Worm (Caenorhabditis elegans) whole organism, young adult: ENCODE results near the gene osta-3.

ENCODE experiments used
- B0035.1 ChIP-seq: sonication (generic microtip); optimal IDR thresholded peaks from 2 replicates; lab custom pipeline; 2016; ENCODE audit warnings: missing genetic modification characterization, mild to moderate bottlenecking, missing compliant biosample characterization, missing genotype, missing genetic modification reagents
- B0261.1 ChIP-seq: sonication (generic microtip); optimal IDR thresholded peaks from 2 replicates; lab custom pipeline; 2016; ENCODE audit warnings: mild to moderate bottlenecking, missing genetic modification characterization, moderate library complexity, missing compliant biosample characterization
- B0336.3 ChIP-seq: fragments of 200-800 bp; sonication (Bioruptor generic); IDR thresholded peaks from 2 replicates; pipeline ENCODE4 v1.3.6; 2022; ENCODE audit warnings: missing genetic modification characterization, missing compliant biosample characterization
- C06A6.2 ChIP-seq: fragments of 200-800 bp; sonication (Bioruptor generic); conservative IDR thresholded peaks from 2 replicates; pipeline ENCODE4 v1.3.6; 2022; ENCODE audit warnings: missing genetic modification characterization, missing compliant biosample characterization
- D2030.7 ChIP-seq: fragments of 200-800 bp; sonication (Bioruptor generic); IDR thresholded peaks from 2 replicates; pipeline ENCODE4 v1.3.6; 2022; ENCODE audit warnings: missing genetic modification reagents, missing genetic modification characterization, missing compliant biosample characterization
- F23B12.7 ChIP-seq: sonication (generic microtip); optimal IDR thresholded peaks from 2 replicates; lab custom pipeline; 2017; ENCODE audit warnings: missing genetic modification characterization, mild to moderate bottlenecking, missing compliant biosample characterization, antibody characterized with exemption, moderate library complexity; ENCODE audit not compliant: insufficient read depth
- F33H1.4 ChIP-seq: fragments of 200-800 bp; sonication (Bioruptor generic); IDR thresholded peaks from 2 replicates; pipeline ENCODE4 v1.3.6; 2022; ENCODE audit warnings: missing genetic modification reagents, missing genetic modification characterization, missing compliant biosample characterization
- F37B4.10 ChIP-seq: fragments of 200-800 bp; sonication (Bioruptor generic); IDR thresholded peaks from 2 replicates; pipeline ENCODE4 v1.3.6; 2022; ENCODE audit warnings: missing genetic modification characterization, missing compliant biosample characterization
- K11D2.4 ChIP-seq: fragments of 200-800 bp; sonication (Bioruptor generic); IDR thresholded peaks from 2 replicates; pipeline ENCODE4 v1.3.6; 2022; ENCODE audit warnings: missing genetic modification reagents, missing genetic modification characterization, missing compliant biosample characterization
- Y53F4B.3 ChIP-seq: fragments of 200-800 bp; sonication (Bioruptor generic); IDR thresholded peaks from 2 replicates; pipeline ENCODE4 v1.3.6; 2022; ENCODE audit warnings: missing genetic modification reagents, missing genetic modification characterization, missing compliant biosample characterization
- Y56A3A.18 ChIP-seq: fragments of 200-800 bp; sonication (Bioruptor generic); IDR thresholded peaks from 2 replicates; pipeline ENCODE4 v1.3.6; 2022; ENCODE audit warnings: missing genetic modification reagents, missing genetic modification characterization, missing compliant biosample characterization
- Y95B8A.8 ChIP-seq: fragments of 200-800 bp; sonication (Bioruptor generic); IDR thresholded peaks from 2 replicates; pipeline ENCODE4 v1.3.6; 2022; ENCODE audit warnings: missing genetic modification reagents, missing genetic modification characterization, missing compliant biosample characterization
- ZK185.1 ChIP-seq: sonication (generic microtip); optimal IDR thresholded peaks from 2 replicates; lab custom pipeline; 2016; ENCODE audit warnings: mild to moderate bottlenecking, missing genetic modification characterization, missing compliant biosample characterization; ENCODE audit not compliant: poor library complexity, severe bottlenecking
- aptf-2 ChIP-seq: fragments of 200-800 bp; sonication (Bioruptor generic); conservative IDR thresholded peaks from 2 replicates; pipeline ENCODE4 v1.3.6; 2022; ENCODE audit warnings: missing genetic modification reagents, missing genetic modification characterization, missing compliant biosample characterization
- aptf-3 ChIP-seq: fragments of 200-800 bp; sonication (Bioruptor generic); IDR thresholded peaks from 2 replicates; pipeline ENCODE4 v1.3.6; 2022; ENCODE audit warnings: missing genetic modification characterization, missing compliant biosample characterization
- atf-7 ChIP-seq: sonication (generic microtip); optimal IDR thresholded peaks from 2 replicates; lab custom pipeline; 2017; ENCODE audit warnings: mild to moderate bottlenecking, missing genetic modification characterization, missing compliant biosample characterization
- attf-5 ChIP-seq: fragments of 200-800 bp; sonication (Bioruptor generic); optimal IDR thresholded peaks from 2 replicates; lab custom pipeline; 2018; ENCODE audit warnings: mild to moderate bottlenecking, missing genetic modification characterization, missing compliant biosample characterization
- bed-2 ChIP-seq: fragments of 200-800 bp; sonication (Bioruptor generic); IDR thresholded peaks from 2 replicates; pipeline ENCODE4 v1.3.6; 2022; ENCODE audit warnings: missing genetic modification reagents, missing genetic modification characterization, missing compliant biosample characterization
- cebp-1 ChIP-seq, 2 experiments: fragments of 200-800 bp in 1 of 2; sonication (Bioruptor generic) in 1 of 2; sonication (generic microtip) in 1 of 2; IDR thresholded peaks in 1 of 2; optimal IDR thresholded peaks in 1 of 2; 2 replicates each; pipeline versions ENCODE4 v1.3.6 to Lab custom; 2017 to 2022; ENCODE audit warnings: missing compliant biosample characterization in 2 of 2, missing genetic modification characterization in 2 of 2, mild to moderate bottlenecking in 1 of 2, missing genetic modification reagents in 1 of 2, moderate library complexity in 1 of 2
- ceh-100 ChIP-seq: fragments of 200-800 bp; sonication (Bioruptor generic); IDR thresholded peaks from 2 replicates; pipeline ENCODE4 v1.3.6; 2022; ENCODE audit warnings: missing genetic modification reagents, missing genetic modification characterization, missing compliant biosample characterization
- ceh-40 ChIP-seq: fragments of 200-800 bp; sonication (Bioruptor generic); IDR thresholded peaks from 2 replicates; pipeline ENCODE4 v1.3.6; 2022; ENCODE audit warnings: missing genetic modification characterization, missing compliant biosample characterization
- ceh-58 ChIP-seq: fragments of 200-800 bp; sonication (Bioruptor generic); IDR thresholded peaks from 2 replicates; pipeline ENCODE4 v1.3.6; 2022; ENCODE audit warnings: missing genetic modification characterization, missing compliant biosample characterization
- ceh-79 ChIP-seq: sonication (generic microtip); optimal IDR thresholded peaks from 2 replicates; lab custom pipeline; 2017; ENCODE audit warnings: mild to moderate bottlenecking, missing genetic modification characterization, missing compliant biosample characterization
- die-1 ChIP-seq: sonication (generic microtip); optimal IDR thresholded peaks from 2 replicates; lab custom pipeline; 2016; ENCODE audit warnings: missing genotype, mild to moderate bottlenecking, missing genetic modification characterization, missing compliant biosample characterization
- egl-18 ChIP-seq: fragments of 200-800 bp; sonication (Bioruptor generic); IDR thresholded peaks from 2 replicates; pipeline ENCODE4 v1.3.6; 2022; ENCODE audit warnings: missing genetic modification reagents, missing genetic modification characterization, missing compliant biosample characterization
- ets-4 ChIP-seq: fragments of 200-800 bp; sonication (Bioruptor generic); optimal IDR thresholded peaks from 2 replicates; lab custom pipeline; 2018; ENCODE audit warnings: mild to moderate bottlenecking, missing genetic modification characterization, missing compliant biosample characterization
- him-1 ChIP-seq: sonication (generic microtip); optimal IDR thresholded peaks from 2 replicates; lab custom pipeline; 2016; ENCODE audit warnings: missing genotype, missing genetic modification reagents, missing genetic modification characterization, missing compliant biosample characterization
- hmg-20 ChIP-seq: fragments of 200-800 bp; sonication (Bioruptor generic); IDR thresholded peaks from 2 replicates; pipeline ENCODE4 v1.3.6; 2022; ENCODE audit warnings: missing genetic modification reagents, missing genetic modification characterization, missing compliant biosample characterization
- hsf-1 ChIP-seq: fragments of 200-800 bp; sonication (Bioruptor generic); IDR thresholded peaks from 2 replicates; pipeline ENCODE4 v1.3.6; 2022; ENCODE audit warnings: missing genetic modification reagents, missing genetic modification characterization, missing compliant biosample characterization
- let-607 ChIP-seq, 2 experiments: fragments of 200-800 bp in 1 of 2; sonication (Bioruptor generic) in 1 of 2; sonication (generic microtip) in 1 of 2; optimal IDR thresholded peaks; 2 replicates each; lab custom pipeline; 2016 to 2018; ENCODE audit warnings: mild to moderate bottlenecking in 2 of 2, missing compliant biosample characterization in 2 of 2, missing genetic modification characterization in 2 of 2, moderate library complexity in 2 of 2, missing genotype in 1 of 2
- lin-54 ChIP-seq: fragments of 200-800 bp; sonication (Bioruptor generic); optimal IDR thresholded peaks from 2 replicates; lab custom pipeline; 2018; ENCODE audit warnings: mild to moderate bottlenecking, missing genetic modification characterization, missing compliant biosample characterization
- lir-1 ChIP-seq: fragments of 200-800 bp; sonication (Bioruptor generic); conservative IDR thresholded peaks from 2 replicates; pipeline ENCODE4 v1.3.6; 2022; ENCODE audit warnings: missing genetic modification reagents, missing genetic modification characterization, missing compliant biosample characterization
- lsy-27 ChIP-seq: sonication (generic microtip); optimal IDR thresholded peaks from 2 replicates; lab custom pipeline; 2017; ENCODE audit warnings: missing genetic modification characterization, mild to moderate bottlenecking, missing compliant biosample characterization, antibody characterized with exemption, missing genotype, borderline replicate concordance; ENCODE audit not compliant: insufficient read depth
- madf-3 ChIP-seq: fragments of 200-800 bp; sonication (Bioruptor generic); IDR thresholded peaks from 2 replicates; pipeline ENCODE4 v1.3.6; 2022; ENCODE audit warnings: missing genetic modification reagents, missing genetic modification characterization, missing compliant biosample characterization
- madf-6 ChIP-seq: fragments of 200-800 bp; sonication (Bioruptor generic); IDR thresholded peaks from 2 replicates; pipeline ENCODE4 v1.3.6; 2022; ENCODE audit warnings: missing genetic modification reagents, missing genetic modification characterization, missing compliant biosample characterization
- madf-8 ChIP-seq: fragments of 200-800 bp; sonication (Bioruptor generic); conservative IDR thresholded peaks from 2 replicates; pipeline ENCODE4 v1.3.6; 2022; ENCODE audit warnings: missing genetic modification reagents, missing genetic modification characterization, missing compliant biosample characterization
- nhr-27 ChIP-seq: fragments of 200-800 bp; sonication (Bioruptor generic); optimal IDR thresholded peaks from 2 replicates; lab custom pipeline; 2018; ENCODE audit warnings: mild to moderate bottlenecking, missing genetic modification characterization, moderate library complexity, missing compliant biosample characterization
- nhr-80 ChIP-seq: sonication (generic microtip); optimal IDR thresholded peaks from 2 replicates; lab custom pipeline; 2016; ENCODE audit warnings: missing genetic modification characterization, missing compliant biosample characterization
- repo-1 ChIP-seq: sonication (generic microtip); optimal IDR thresholded peaks from 2 replicates; lab custom pipeline; 2017; ENCODE audit warnings: mild to moderate bottlenecking, missing genetic modification characterization, missing compliant biosample characterization
- sdz-38 ChIP-seq: sonication (generic microtip); optimal IDR thresholded peaks from 2 replicates; lab custom pipeline; 2016; ENCODE audit warnings: missing genotype, missing genetic modification characterization, missing compliant biosample characterization
- sptf-2 ChIP-seq: fragments of 200-800 bp; sonication (Bioruptor generic); optimal IDR thresholded peaks from 2 replicates; lab custom pipeline; 2018; ENCODE audit warnings: mild to moderate bottlenecking, missing genetic modification characterization, missing compliant biosample characterization
- tbp1 ChIP-seq: fragments of 200-800 bp; sonication (Bioruptor generic); optimal IDR thresholded peaks from 2 replicates; lab custom pipeline; 2018; ENCODE audit warnings: mild to moderate bottlenecking, missing genetic modification characterization, missing compliant biosample characterization
- tlf-1 ChIP-seq: fragments of 200-800 bp; sonication (Bioruptor generic); optimal IDR thresholded peaks from 2 replicates; lab custom pipeline; 2018; ENCODE audit warnings: mild to moderate bottlenecking, missing genetic modification characterization, missing compliant biosample characterization
- xnd-1 ChIP-seq: sonication (generic microtip); optimal IDR thresholded peaks from 2 replicates; lab custom pipeline; 2016; ENCODE audit warnings: missing genotype, missing genetic modification reagents, missing genetic modification characterization, missing compliant biosample characterization
- ztf-3 ChIP-seq: fragments of 200-800 bp; sonication (Bioruptor generic); optimal IDR thresholded peaks from 2 replicates; lab custom pipeline; 2018; ENCODE audit warnings: mild to moderate bottlenecking, missing genetic modification characterization, missing compliant biosample characterization

The osta-3 gene

DNA sequence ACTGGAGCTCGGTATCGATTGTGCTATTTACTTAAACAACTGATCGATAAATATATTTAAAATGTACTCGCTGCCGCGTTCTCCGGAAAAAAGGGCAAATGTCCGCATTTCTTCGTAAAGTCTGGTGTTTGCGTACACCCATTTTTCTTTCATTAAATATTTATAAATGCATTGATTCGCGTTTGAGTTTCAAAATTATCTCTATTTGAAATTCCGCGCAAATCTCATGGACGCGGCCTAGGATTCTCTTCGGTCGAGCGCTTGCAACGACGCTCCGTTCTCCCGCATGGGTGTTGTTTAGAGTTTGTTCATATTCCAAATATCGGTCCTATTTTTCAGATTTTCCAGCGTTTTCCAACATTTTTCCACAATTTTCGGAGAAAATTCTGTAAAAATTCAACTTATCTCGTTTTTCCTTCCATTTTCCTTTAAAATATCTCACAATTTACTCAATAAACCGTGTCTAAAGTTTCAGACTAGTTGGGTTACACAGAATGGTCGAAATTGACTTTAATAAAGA is 17.3 kb upstream of the osta-3 start, which contains the start of gene eif-3.B (continued):
- TF ChIP-seq Y95B8A.8 (GFP tag; lab: Robert Waterston, UW) (0 out of 2 replicates have a peak, but pooled peaks have one; percentile 37), lin-54 (GFP tag; lab: Kevin White, UChicago) (peak; percentile 95), B0035.1 (tag; lab: Kevin White, UChicago) (no peak), attf-5 (GFP tag; lab: Kevin White, UChicago) (peak; percentile 95), F23B12.7 (tag; lab: Kevin White, UChicago) (peak; percentile 64), B0261.1 (tag; lab: Kevin White, UChicago) (no peak), ceh-100 (peak; percentile 73), tlf-1 (GFP tag; lab: Kevin White, UChicago) (peak; percentile 35), nhr-80 (tag; lab: Kevin White, UChicago) (peak; percentile 40), madf-8 (GFP tag; lab: Robert Waterston, UW) (peak; percentile 58), bed-2 (GFP tag; lab: Robert Waterston, UW) (0 out of 2 replicates have a peak, but pooled peaks have one; percentile 29), egl-18 (GFP tag; lab: Robert Waterston, UW) (0 out of 2 replicates have a peak, but pooled peaks have one; percentile 38), aptf-2 (peak; percentile 62; the same call in 1 of the 2 replicates), cebp-1 (GFP tag; IDR thresholded peaks at IDR 0.05; lab: Robert Waterston, UW) (0 out of 2 replicates have a peak, but pooled peaks have one; percentile 44), cebp-1 (tag; optimal IDR thresholded peaks at IDR 0.05; lab: Kevin White, UChicago) (peak; percentile 82), die-1 (tag; lab: Kevin White, UChicago) (peak; percentile 1), repo-1 (tag; lab: Kevin White, UChicago) (peak; percentile 33), ceh-79 (tag; lab: Kevin White, UChicago) (no peak), ZK185.1 (tag; lab: Kevin White, UChicago) (no peak)

DNA sequence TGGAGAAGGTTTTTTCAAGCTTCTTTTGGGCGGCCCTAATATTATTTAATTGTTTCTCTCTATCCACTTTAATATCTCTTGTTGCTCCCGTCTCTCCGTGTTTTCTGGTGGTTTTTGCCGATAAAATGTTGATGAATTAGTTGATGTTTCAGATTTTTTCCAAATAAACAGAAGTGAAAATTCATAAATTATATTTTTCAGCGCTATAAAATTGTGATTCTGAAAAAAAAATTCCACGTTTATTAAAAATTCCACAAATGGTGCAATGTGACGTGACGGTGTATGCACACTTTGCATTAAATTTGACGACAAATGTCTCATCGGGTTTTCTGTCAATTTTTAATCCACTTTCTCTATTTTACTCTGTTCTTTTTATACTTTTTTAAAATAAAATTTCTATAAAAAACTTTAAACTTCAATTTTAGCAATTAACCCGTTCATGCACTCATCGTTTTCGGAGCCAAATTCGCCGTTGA is 14.2 kb upstream of the osta-3 start, which contains the start of gene tbc-20:
Gene tbc-20, plus strand, starts transcription at position 426 of the 476 bp plus-strand sequence.
- TF ChIP-seq ets-4 (GFP tag; lab: Kevin White, UChicago) (no peak), sptf-2 (GFP tag; lab: Kevin White, UChicago) (no peak), nhr-80 (tag; lab: Kevin White, UChicago) (no peak), hmg-20 (no peak), attf-5 (GFP tag; lab: Kevin White, UChicago) (no peak), K11D2.4 (GFP tag; lab: Robert Waterston, UW) (no peak), B0261.1 (tag; lab: Kevin White, UChicago) (no peak), sdz-38 (tag; lab: Kevin White, UChicago) (no peak), tbp1 (GFP tag; lab: Kevin White, UChicago) (peak; percentile 26), Y95B8A.8 (GFP tag; lab: Robert Waterston, UW) (no peak), him-1 (tag; lab: Kevin White, UChicago) (peak; percentile 34), hsf-1 (no peak), F33H1.4 (GFP tag; lab: Robert Waterston, UW) (peak; percentile 56), D2030.7 (GFP tag; lab: Robert Waterston, UW) (peak; percentile 62), ceh-40 (GFP tag; lab: Robert Waterston, UW) (no peak), madf-6 (GFP tag; lab: Robert Waterston, UW) (peak; percentile 76), atf-7 (no peak), madf-3 (GFP tag; lab: Robert Waterston, UW) (no peak), let-607 (tag; optimal IDR thresholded peaks at IDR 0.05; lab: Kevin White, UChicago) (peak in 1 of 2 experiments; percentile 32), ceh-58 (GFP tag; lab: Robert Waterston, UW) (no peak), xnd-1 (tag; lab: Kevin White, UChicago) (peak; percentile 56), lsy-27 (tag; lab: Kevin White, UChicago) (no peak), repo-1 (tag; lab: Kevin White, UChicago) (no peak), C06A6.2 (GFP tag; lab: Robert Waterston, UW) (no peak), B0336.3 (0 out of 2 replicates have a peak, but pooled peaks have one; percentile 18), lir-1 (GFP tag; lab: Robert Waterston, UW) (no peak), aptf-3 (GFP tag; lab: Robert Waterston, UW) (no peak), nhr-27 (no peak), ztf-3 (GFP tag; lab: Kevin White, UChicago) (no peak), Y53F4B.3 (GFP tag; lab: Robert Waterston, UW) (no peak), F37B4.10 (GFP tag; lab: Robert Waterston, UW) (no peak), Y56A3A.18 (GFP tag; lab: Robert Waterston, UW) (no peak)
